Fruit fly (Drosophila melanogaster) whole organism, wandering third instar larva: ENCODE measurements around the gene CG11698.

Experiments used
- GATAd ChIP-seq: sonication (Bioruptor generic); optimal IDR thresholded peaks from 2 replicates; lab custom pipeline; 2016; ENCODE audit warnings: missing biosample characterization, missing genetic modification characterization
- N ChIP-seq: fragments of >200 bp; optimal IDR thresholded peaks from 2 replicates; lab custom pipeline; 2018; ENCODE audit warnings: missing biosample characterization, missing external identifiers, missing genetic modification characterization
- OdsH ChIP-seq: fragments of 200-800 bp; sonication (Bioruptor generic); optimal IDR thresholded peaks from 2 replicates; lab custom pipeline; 2016; ENCODE audit warnings: missing biosample characterization, mild to moderate bottlenecking, missing genetic modification characterization
- dsf ChIP-seq: sonication (Bioruptor generic); optimal IDR thresholded peaks from 2 replicates; lab custom pipeline; 2016; ENCODE audit warnings: missing biosample characterization, missing genetic modification characterization, borderline replicate concordance
- lola ChIP-seq: fragments of >200 bp; optimal IDR thresholded peaks from 2 replicates; lab custom pipeline; 2017; ENCODE audit warnings: missing biosample characterization, missing genetic modification characterization
- psq ChIP-seq: fragments of 200-800 bp; sonication (Bioruptor generic); optimal IDR thresholded peaks from 3 replicates; lab custom pipeline; 2017; ENCODE audit warnings: missing biosample characterization, mild to moderate bottlenecking, missing genetic modification characterization, moderate library complexity

- TF ChIP-seq psq (GFP tag; lab: Kevin White, UChicago) (no peak), lola (GFP tag; lab: Kevin White, UChicago) (no peak), N (no peak), dsf (GFP tag; lab: Kevin White, UChicago) (no peak), GATAd (GFP tag; lab: Kevin White, UChicago) (no peak), OdsH (no peak)
Measured at dm6 chr3R:8287697-8288096, 24.3 kb upstream of the CG11698 start, which contains the start of gene Nazo.
